Worm (Caenorhabditis elegans) whole organism, L4/young adult: ENCODE results near the gene F19F10.14.

ENCODE experiments used
- W03F9.2 ChIP-seq: fragments of 150-350 bp; optimal IDR thresholded peaks from 2 replicates; lab custom pipeline; 2014; ENCODE audit warnings: missing biosample characterization, missing genetic modification characterization
- dao-5 ChIP-seq: sonication (generic microtip); optimal IDR thresholded peaks from 2 replicates; lab custom pipeline; 2016; ENCODE audit warnings: missing genotype, missing genetic modification characterization, moderate library complexity, missing compliant biosample characterization
- him-1 ChIP-seq: sonication (generic microtip); optimal IDR thresholded peaks from 2 replicates; lab custom pipeline; 2016; ENCODE audit warnings: missing genotype, missing genetic modification reagents, missing genetic modification characterization, missing compliant biosample characterization

ce11 chrV:7570955-7571354, at the start of gene F19F10.14:
- TF ChIP-seq W03F9.2 (tag; lab: Kevin White, UChicago): no peak
- TF ChIP-seq him-1 (tag; lab: Kevin White, UChicago): no peak
- no peak for TF ChIP-seq dao-5 (tag; lab: Kevin White, UChicago)
